Worm (Caenorhabditis elegans) whole organism, L1 larva: ENCODE results near the gene rpb-8.

Experiments
- C04F5.9 ChIP-seq: sonication (generic microtip); optimal IDR thresholded peaks from 2 replicates; lab custom pipeline; 2016; ENCODE audit warnings: missing genetic modification characterization, missing compliant biosample characterization
- C16A3.4 ChIP-seq: fragments of 150-350 bp; optimal IDR thresholded peaks from 2 replicates; lab custom pipeline; 2014; ENCODE audit warnings: missing biosample characterization, missing genetic modification characterization
- alr-1 ChIP-seq: fragments of 200-800 bp; sonication (Bioruptor generic); optimal IDR thresholded peaks from 2 replicates; lab custom pipeline; 2018; ENCODE audit warnings: borderline replicate concordance, mild to moderate bottlenecking, missing genetic modification characterization, missing compliant biosample characterization
- aly-2 ChIP-seq: fragments of 150-350 bp; optimal IDR thresholded peaks from 2 replicates; lab custom pipeline; 2014; ENCODE audit warnings: missing biosample characterization, missing genetic modification characterization
- ama-1 ChIP-seq: fragments of 150-350 bp; optimal IDR thresholded peaks from 2 replicates; lab custom pipeline; 2014
- blmp-1 ChIP-seq: fragments of 150-350 bp; optimal IDR thresholded peaks from 2 replicates; lab custom pipeline; 2014; ENCODE audit warnings: missing biosample characterization, missing genetic modification characterization
- ceh-8 ChIP-seq: fragments of 200-800 bp; sonication (Bioruptor generic); optimal IDR thresholded peaks from 2 replicates; lab custom pipeline; 2018; ENCODE audit warnings: mild to moderate bottlenecking, missing genetic modification characterization, moderate library complexity, missing compliant biosample characterization
- ces-1 ChIP-seq: fragments of 150-350 bp; optimal IDR thresholded peaks from 2 replicates; lab custom pipeline; 2014; ENCODE audit warnings: missing biosample characterization, missing genetic modification reagents, missing genetic modification characterization
- dpl-1 ChIP-seq, 3 experiments: fragments of 150-350 bp in 2 of 3; sonication (generic microtip) in 1 of 3; optimal IDR thresholded peaks; 2 replicates each; lab custom pipeline; 2014 to 2017; ENCODE audit warnings: missing biosample characterization in 3 of 3, missing genetic modification characterization in 3 of 3, missing genetic modification reagents in 3 of 3
- dsc-1 ChIP-seq: sonication (generic microtip); optimal IDR thresholded peaks from 2 replicates; lab custom pipeline; 2016; ENCODE audit warnings: mild to moderate bottlenecking, missing genetic modification characterization, missing compliant biosample characterization
- egl-13 ChIP-seq: sonication (generic microtip); optimal IDR thresholded peaks from 2 replicates; lab custom pipeline; 2016; ENCODE audit warnings: missing genotype, missing genetic modification reagents, missing genetic modification characterization, missing compliant biosample characterization
- elt-2 ChIP-seq: sonication (generic microtip); optimal IDR thresholded peaks from 2 replicates; lab custom pipeline; 2016; ENCODE audit warnings: missing genetic modification characterization, mild to moderate bottlenecking, inconsistent platforms, missing compliant biosample characterization, missing genetic modification reagents
- elt-3 ChIP-seq, 6 experiments: fragments of 150-350 bp in 1 of 6; sonication (generic microtip); optimal IDR thresholded peaks; 2 replicates each; lab custom pipeline; 2017 to 2018; ENCODE audit warnings: missing biosample characterization in 6 of 6, missing genetic modification characterization in 6 of 6, inconsistent platforms in 1 of 6
- ets-5 ChIP-seq: fragments of 200-800 bp; sonication (Bioruptor generic); IDR thresholded peaks from 2 replicates; pipeline ENCODE4 v1.3.6; 2022; ENCODE audit warnings: missing genetic modification characterization, missing compliant biosample characterization
- fkh-10 ChIP-seq: sonication (generic microtip); optimal IDR thresholded peaks from 2 replicates; lab custom pipeline; 2017; ENCODE audit warnings: missing biosample characterization, missing genetic modification reagents, missing genetic modification characterization
- fkh-4 ChIP-seq: sonication (generic microtip); optimal IDR thresholded peaks from 2 replicates; lab custom pipeline; 2016; ENCODE audit warnings: missing compliant biosample characterization, missing genetic modification characterization, borderline replicate concordance
- fkh-8 ChIP-seq: sonication (generic microtip); optimal IDR thresholded peaks from 2 replicates; lab custom pipeline; 2016; ENCODE audit warnings: mild to moderate bottlenecking, missing genetic modification characterization, missing compliant biosample characterization
- hlh-17 ChIP-seq: fragments of 200-800 bp; sonication (Bioruptor generic); optimal IDR thresholded peaks from 2 replicates; lab custom pipeline; 2018; ENCODE audit warnings: missing genetic modification characterization, mild to moderate bottlenecking, missing compliant biosample characterization, moderate library complexity, borderline replicate concordance
- hlh-4 ChIP-seq: sonication (generic microtip); optimal IDR thresholded peaks from 2 replicates; lab custom pipeline; 2016; ENCODE audit warnings: mild to moderate bottlenecking, missing genetic modification characterization, missing compliant biosample characterization
- irx-1 ChIP-seq: sonication (generic microtip); optimal IDR thresholded peaks from 2 replicates; lab custom pipeline; 2016; ENCODE audit warnings: missing genetic modification characterization, missing compliant biosample characterization
- isw-1 ChIP-seq: fragments of 200-800 bp; sonication (Bioruptor generic); IDR thresholded peaks from 2 replicates; pipeline ENCODE4 v1.3.6; 2022; ENCODE audit warnings: missing genetic modification characterization, missing compliant biosample characterization
- jun-1 ChIP-seq: fragments of 150-350 bp; optimal IDR thresholded peaks from 2 replicates; lab custom pipeline; 2014; ENCODE audit warnings: missing biosample characterization, missing genetic modification reagents, missing genetic modification characterization
- lin-15B ChIP-seq: fragments of 150-350 bp; sonication (generic microtip); optimal IDR thresholded peaks from 3 replicates; lab custom pipeline; 2014; ENCODE audit warnings: missing biosample characterization, missing genetic modification characterization
- lin-35 ChIP-seq, 2 experiments: fragments of 150-350 bp; optimal IDR thresholded peaks; 2 replicates each; lab custom pipeline; 2014; ENCODE audit warnings: missing biosample characterization in 2 of 2, missing genetic modification characterization in 2 of 2, missing genetic modification reagents in 2 of 2
- lin-39 ChIP-seq: fragments of 150-350 bp; optimal IDR thresholded peaks from 2 replicates; lab custom pipeline; 2014; ENCODE audit warnings: missing biosample characterization, missing genetic modification reagents, missing genetic modification characterization
- lir-3 ChIP-seq: sonication (generic microtip); optimal IDR thresholded peaks from 2 replicates; lab custom pipeline; 2016; ENCODE audit warnings: mild to moderate bottlenecking, missing genetic modification characterization, moderate library complexity, missing compliant biosample characterization; ENCODE audit not compliant: poor library complexity
- lsy-2 ChIP-seq, 2 experiments: fragments of 150-350 bp; optimal IDR thresholded peaks; 2 replicates each; lab custom pipeline; 2014; ENCODE audit warnings: missing biosample characterization in 2 of 2, missing genetic modification characterization in 2 of 2
- mdl-1 ChIP-seq, 2 experiments: fragments of 150-350 bp; optimal IDR thresholded peaks; 2 replicates each; lab custom pipeline; 2014 to 2017; ENCODE audit warnings: missing biosample characterization in 2 of 2, missing genetic modification characterization in 2 of 2, inconsistent platforms in 1 of 2
- mef-2 ChIP-seq: fragments of 150-350 bp; optimal IDR thresholded peaks from 2 replicates; lab custom pipeline; 2014; ENCODE audit warnings: missing biosample characterization, missing genetic modification characterization
- mep-1 ChIP-seq: fragments of 150-350 bp; optimal IDR thresholded peaks from 2 replicates; lab custom pipeline; 2014; ENCODE audit warnings: missing biosample characterization, missing genetic modification characterization
- nhr-11 ChIP-seq: fragments of 150-350 bp; optimal IDR thresholded peaks from 2 replicates; lab custom pipeline; 2014; ENCODE audit warnings: missing biosample characterization, missing genetic modification characterization
- nhr-12 ChIP-seq: sonication (generic microtip); optimal IDR thresholded peaks from 2 replicates; lab custom pipeline; 2017; ENCODE audit warnings: missing biosample characterization, missing genetic modification characterization
- nhr-19 ChIP-seq: fragments of 200-800 bp; sonication (Bioruptor generic); conservative IDR thresholded peaks from 2 replicates; pipeline ENCODE4 v1.3.6; 2022; ENCODE audit warnings: missing genetic modification characterization, missing compliant biosample characterization
- nhr-28 ChIP-seq: fragments of 150-350 bp; optimal IDR thresholded peaks from 2 replicates; lab custom pipeline; 2014; ENCODE audit warnings: missing biosample characterization, missing genetic modification characterization
- nhr-71 ChIP-seq: sonication (generic microtip); optimal IDR thresholded peaks from 2 replicates; lab custom pipeline; 2016; ENCODE audit warnings: mild to moderate bottlenecking, missing genetic modification characterization, moderate library complexity, missing compliant biosample characterization
- nhr-76 ChIP-seq: sonication (generic microtip); optimal IDR thresholded peaks from 2 replicates; lab custom pipeline; 2017; ENCODE audit warnings: missing biosample characterization, missing genetic modification characterization
- nhr-77 ChIP-seq: fragments of 150-350 bp; optimal IDR thresholded peaks from 2 replicates; lab custom pipeline; 2014; ENCODE audit warnings: missing biosample characterization, missing genetic modification characterization
- nhr-84 ChIP-seq: sonication (generic microtip); optimal IDR thresholded peaks from 2 replicates; lab custom pipeline; 2017; ENCODE audit warnings: missing biosample characterization, missing genetic modification characterization
- nhr-90 ChIP-seq: sonication (generic microtip); optimal IDR thresholded peaks from 2 replicates; lab custom pipeline; 2016; ENCODE audit warnings: mild to moderate bottlenecking, missing genetic modification characterization, missing compliant biosample characterization; ENCODE audit not compliant: poor library complexity
- pag-3 ChIP-seq: sonication (generic microtip); optimal IDR thresholded peaks from 2 replicates; lab custom pipeline; 2017; ENCODE audit warnings: missing genetic modification characterization, mild to moderate bottlenecking, missing compliant biosample characterization, antibody characterized with exemption, borderline replicate concordance; ENCODE audit not compliant: insufficient read depth
- pax-3 ChIP-seq: fragments of 200-800 bp; sonication (Bioruptor generic); optimal IDR thresholded peaks from 2 replicates; lab custom pipeline; 2018; ENCODE audit warnings: mild to moderate bottlenecking, missing genetic modification characterization, moderate library complexity, missing compliant biosample characterization
- pqm-1 ChIP-seq: sonication (generic microtip); optimal IDR thresholded peaks from 3 replicates; lab custom pipeline; 2017; ENCODE audit warnings: missing biosample characterization, missing genetic modification characterization
- rnt-1 ChIP-seq: sonication (generic microtip); optimal IDR thresholded peaks from 2 replicates; lab custom pipeline; 2016; ENCODE audit warnings: mild to moderate bottlenecking, missing genetic modification characterization, moderate library complexity, missing compliant biosample characterization
- skn-1 ChIP-seq: fragments of 150-350 bp; optimal IDR thresholded peaks from 2 replicates; lab custom pipeline; 2014; ENCODE audit warnings: missing biosample characterization, missing genetic modification characterization
- sox-4 ChIP-seq: sonication (generic microtip); optimal IDR thresholded peaks from 2 replicates; lab custom pipeline; 2016; ENCODE audit warnings: missing genetic modification characterization, missing compliant biosample characterization
- sptf-1 ChIP-seq: fragments of 150-350 bp; optimal IDR thresholded peaks from 2 replicates; lab custom pipeline; 2014; ENCODE audit warnings: missing biosample characterization, missing genetic modification characterization
- sup-37 ChIP-seq: fragments of 200-800 bp; sonication (Bioruptor generic); optimal IDR thresholded peaks from 2 replicates; lab custom pipeline; 2018; ENCODE audit warnings: mild to moderate bottlenecking, missing genetic modification characterization, missing compliant biosample characterization
- unc-30 ChIP-seq: sonication (generic microtip); optimal IDR thresholded peaks from 2 replicates; lab custom pipeline; 2017; ENCODE audit warnings: missing biosample characterization, missing genetic modification characterization
- unc-86 ChIP-seq: sonication (generic microtip); optimal IDR thresholded peaks from 2 replicates; lab custom pipeline; 2016; ENCODE audit warnings: missing genetic modification characterization, missing compliant biosample characterization
- unc-98 ChIP-seq: fragments of 200-800 bp; sonication (Bioruptor generic); IDR thresholded peaks from 2 replicates; pipeline ENCODE4 v1.3.6; 2022; ENCODE audit warnings: missing genetic modification characterization, missing compliant biosample characterization
- vab-15 ChIP-seq: sonication (generic microtip); optimal IDR thresholded peaks from 2 replicates; lab custom pipeline; 2017; ENCODE audit warnings: missing genotype, mild to moderate bottlenecking, missing genetic modification characterization, missing compliant biosample characterization
- xbp-1 ChIP-seq: sonication (generic microtip); optimal IDR thresholded peaks from 2 replicates; lab custom pipeline; 2016; ENCODE audit warnings: missing genetic modification characterization, missing compliant biosample characterization
- zag-1 ChIP-seq: fragments of 150-350 bp; optimal IDR thresholded peaks from 2 replicates; lab custom pipeline; 2014; ENCODE audit warnings: missing biosample characterization, missing genetic modification characterization
- ztf-4 ChIP-seq: fragments of 150-350 bp; optimal IDR thresholded peaks from 2 replicates; lab custom pipeline; 2014; ENCODE audit warnings: missing biosample characterization, missing genetic modification characterization

Gene rpb-8

DNA sequence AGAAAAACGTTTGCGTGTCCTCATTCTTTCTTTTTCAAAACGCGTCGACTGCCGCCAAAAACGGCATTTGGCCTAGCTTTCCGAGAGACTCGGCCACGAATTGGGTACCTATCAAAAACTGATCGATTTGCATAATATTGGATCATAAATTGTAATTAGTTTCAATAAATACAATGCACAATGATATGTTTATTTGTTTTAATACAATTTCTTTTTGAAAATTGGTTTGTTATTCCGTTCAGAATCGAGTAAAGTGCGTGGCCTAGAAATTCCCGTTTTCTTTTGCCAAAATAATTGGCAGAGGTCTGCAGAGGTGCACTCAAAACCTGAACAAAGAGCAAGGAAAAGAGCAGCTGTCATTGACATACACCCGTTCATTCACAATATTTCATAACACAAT is 12.4 kb downstream of the rpb-8 start, which contains the start of gene F26F4.8:
TSS of gene F26F4.8 (minus strand) at position 69 of the 400 bp plus-strand sequence.
- TF ChIP-seq lsy-2 (tag; optimal IDR thresholded peaks at IDR 0.05; lab: Kevin White, UChicago) (peak; percentile 35 to 51), hlh-17 (no peak), fkh-10 (GFP tag; lab: Kevin White, UChicago) (no peak), fkh-8 (tag; lab: Kevin White, UChicago) (peak; percentile 57), lin-15B (tag; lab: Kevin White, UChicago) (peak; percentile 30), blmp-1 (tag; lab: Kevin White, UChicago) (no peak), jun-1 (tag; lab: Kevin White, UChicago) (no peak), ama-1 (lab: Kevin White, UChicago) (no peak), sup-37 (GFP tag; lab: Kevin White, UChicago) (no peak), pax-3 (tag; lab: Kevin White, UChicago) (peak; percentile 69), aly-2 (tag; lab: Kevin White, UChicago) (no peak), lin-39 (tag; lab: Kevin White, UChicago) (no peak), nhr-76 (tag; lab: Kevin White, UChicago) (no peak), hlh-4 (tag; lab: Kevin White, UChicago) (no peak), lin-35 (GFP tag; optimal IDR thresholded peaks at IDR 0.05; lab: Kevin White, UChicago) (peak; percentile 77 to 83), nhr-77 (tag; lab: Kevin White, UChicago) (no peak), unc-30 (tag; lab: Kevin White, UChicago) (no peak), C16A3.4 (tag; lab: Kevin White, UChicago) (no peak), fkh-4 (peak; percentile 88), alr-1 (tag; lab: Kevin White, UChicago) (no peak), egl-13 (peak; percentile 61), mdl-1 (tag; optimal IDR thresholded peaks at IDR 0.05; lab: Kevin White, UChicago) (no peak), ces-1 (GFP tag; lab: Kevin White, UChicago) (no peak), vab-15 (tag; lab: Kevin White, UChicago) (no peak), nhr-28 (tag; lab: Kevin White, UChicago) (no peak), pag-3 (peak; percentile 73), elt-2 (tag; lab: Kevin White, UChicago) (no peak), unc-98 (GFP tag; lab: Robert Waterston, UW) (peak; percentile 65), pqm-1 (tag; lab: Kevin White, UChicago) (no peak), xbp-1 (tag; lab: Kevin White, UChicago) (no peak), nhr-11 (tag; lab: Kevin White, UChicago) (no peak), dsc-1 (peak; percentile 53), ets-5 (no peak), mep-1 (tag; lab: Kevin White, UChicago) (peak; percentile 39), skn-1 (tag; lab: Kevin White, UChicago) (no peak), nhr-19 (GFP tag; lab: Robert Waterston, UW) (no peak), sptf-1 (tag; lab: Kevin White, UChicago) (no peak), lir-3 (peak; percentile 82), dpl-1 (GFP tag; optimal IDR thresholded peaks at IDR 0.05; lab: Kevin White, UChicago) (peak; percentile 52 to 84 (median 73)), nhr-12 (tag; lab: Kevin White, UChicago) (no peak), zag-1 (tag; lab: Kevin White, UChicago) (no peak), irx-1 (tag; lab: Kevin White, UChicago) (peak; percentile 88), isw-1 (GFP tag; lab: Robert Waterston, UW) (peak; percentile 37), C04F5.9 (tag; lab: Kevin White, UChicago) (peak; percentile 59), ztf-4 (no peak), ceh-8 (no peak), sox-4 (peak; percentile 46), nhr-90 (peak; percentile 63), mef-2 (no peak), nhr-84 (tag; lab: Kevin White, UChicago) (no peak), elt-3 (tag; optimal IDR thresholded peaks at IDR 0.05; lab: Kevin White, UChicago) (no peak), rnt-1 (peak; percentile 59), nhr-71 (tag; lab: Kevin White, UChicago) (peak; percentile 68), unc-86 (peak; percentile 26)
